Worm (Caenorhabditis elegans) whole organism, late embryonic: Measurements from ENCODE around the gene spin-4.

ENCODE experiments used
- C38D4.7 ChIP-seq: fragments of 200-800 bp; sonication (Bioruptor generic); optimal IDR thresholded peaks from 2 replicates; lab custom pipeline; 2018; ENCODE audit warnings: mild to moderate bottlenecking, missing genetic modification characterization, moderate library complexity, missing compliant biosample characterization
- K09A11.1 ChIP-seq: sonication (generic microtip); optimal IDR thresholded peaks from 2 replicates; lab custom pipeline; 2017; ENCODE audit warnings: antibody characterized with exemption, mild to moderate bottlenecking, missing genetic modification characterization, missing compliant biosample characterization; ENCODE audit not compliant: insufficient read depth
- ahr-1 ChIP-seq: sonication (generic microtip); optimal IDR thresholded peaks from 2 replicates; lab custom pipeline; 2016; ENCODE audit warnings: missing genetic modification characterization, missing compliant biosample characterization
- ceh-22 ChIP-seq: sonication (generic microtip); optimal IDR thresholded peaks from 2 replicates; lab custom pipeline; 2017; ENCODE audit warnings: missing biosample characterization, missing genetic modification characterization
- ceh-31 ChIP-seq: sonication (generic microtip); optimal IDR thresholded peaks from 2 replicates; lab custom pipeline; 2016; ENCODE audit warnings: missing genetic modification characterization, missing compliant biosample characterization
- ceh-45 ChIP-seq: fragments of 200-800 bp; sonication (Bioruptor generic); IDR thresholded peaks from 2 replicates; pipeline ENCODE4 v1.3.6; 2022; ENCODE audit warnings: missing genetic modification reagents, missing genetic modification characterization, missing compliant biosample characterization
- ceh-48 ChIP-seq: sonication (generic microtip); optimal IDR thresholded peaks from 2 replicates; lab custom pipeline; 2016; ENCODE audit warnings: missing genetic modification characterization, inconsistent platforms, missing compliant biosample characterization
- dmd-4 ChIP-seq: sonication (generic microtip); optimal IDR thresholded peaks from 2 replicates; lab custom pipeline; 2016; ENCODE audit warnings: borderline replicate concordance, missing genetic modification characterization, missing compliant biosample characterization
- dve-1 ChIP-seq: sonication (generic microtip); optimal IDR thresholded peaks from 2 replicates; lab custom pipeline; 2017; ENCODE audit warnings: antibody characterized with exemption, mild to moderate bottlenecking, missing genetic modification characterization, missing compliant biosample characterization
- ets-4 ChIP-seq: sonication (generic microtip); optimal IDR thresholded peaks from 2 replicates; lab custom pipeline; 2016; ENCODE audit warnings: missing genetic modification characterization, missing compliant biosample characterization
- eyg-1 ChIP-seq: sonication (generic microtip); optimal IDR thresholded peaks from 2 replicates; lab custom pipeline; 2016; ENCODE audit warnings: missing genotype, missing genetic modification characterization, missing compliant biosample characterization
- fkh-6 ChIP-seq: sonication (generic microtip); optimal IDR thresholded peaks from 2 replicates; lab custom pipeline; 2016; ENCODE audit warnings: missing genetic modification characterization, missing compliant biosample characterization
- gmeb-2 ChIP-seq: sonication (generic microtip); optimal IDR thresholded peaks from 2 replicates; lab custom pipeline; 2016; ENCODE audit warnings: missing genetic modification characterization, inconsistent platforms, missing compliant biosample characterization
- hlh-15 ChIP-seq: sonication (generic microtip); optimal IDR thresholded peaks from 2 replicates; lab custom pipeline; 2016; ENCODE audit warnings: missing genetic modification characterization, missing compliant biosample characterization
- madf-2 ChIP-seq: sonication (generic microtip); optimal IDR thresholded peaks from 2 replicates; lab custom pipeline; 2017; ENCODE audit warnings: missing genetic modification characterization, missing compliant biosample characterization
- nfya-1 ChIP-seq: sonication (generic microtip); optimal IDR thresholded peaks from 2 replicates; lab custom pipeline; 2017; ENCODE audit warnings: missing genetic modification characterization, mild to moderate bottlenecking, missing compliant biosample characterization, antibody characterized with exemption, moderate library complexity
- nhr-232 ChIP-seq: sonication (generic microtip); optimal IDR thresholded peaks from 2 replicates; lab custom pipeline; 2016; ENCODE audit warnings: missing genetic modification characterization, missing compliant biosample characterization
- pros-1 ChIP-seq: fragments of 150-350 bp; optimal IDR thresholded peaks from 2 replicates; lab custom pipeline; 2014; ENCODE audit warnings: missing biosample characterization, missing genetic modification reagents, missing genetic modification characterization
- ref-2 ChIP-seq: sonication (generic microtip); optimal IDR thresholded peaks from 2 replicates; lab custom pipeline; 2016; ENCODE audit warnings: missing genetic modification characterization, missing compliant biosample characterization
- sdc-2 ChIP-seq: sonication (generic microtip); optimal IDR thresholded peaks from 2 replicates; lab custom pipeline; 2016; ENCODE audit warnings: missing genotype, missing genetic modification characterization, missing compliant biosample characterization
- sox-2 ChIP-seq: fragments of 200-800 bp; sonication (Bioruptor generic); IDR thresholded peaks from 2 replicates; pipeline ENCODE4 v1.3.6; 2022; ENCODE audit warnings: missing genetic modification reagents, missing genetic modification characterization, missing compliant biosample characterization
- tbx-2 ChIP-seq: sonication (generic microtip); optimal IDR thresholded peaks from 2 replicates; lab custom pipeline; 2016; ENCODE audit warnings: missing genetic modification characterization, missing compliant biosample characterization
- unc-86 ChIP-seq: sonication (generic microtip); optimal IDR thresholded peaks from 2 replicates; lab custom pipeline; 2016; ENCODE audit warnings: missing genetic modification characterization, missing compliant biosample characterization
- zip-5 ChIP-seq: sonication (generic microtip); optimal IDR thresholded peaks from 2 replicates; lab custom pipeline; 2016; ENCODE audit warnings: missing genetic modification characterization, missing compliant biosample characterization
- ztf-16 ChIP-seq: sonication (generic microtip); optimal IDR thresholded peaks from 2 replicates; lab custom pipeline; 2017; ENCODE audit warnings: missing genetic modification characterization, missing compliant biosample characterization

The spin-4 gene

ce11 chrIII:12638592-12638991 is 49.5 kb upstream of the spin-4 start:
- TF ChIP-seq ceh-22 (no peak), nfya-1 (tag; lab: Kevin White, UChicago) (peak; percentile 81)

- no peak for TF ChIP-seq hlh-15 (tag; lab: Kevin White, UChicago)
- TF ChIP-seq ahr-1 (tag; lab: Kevin White, UChicago): no peak
- peak; percentile 88 for TF ChIP-seq nfya-1 (tag; lab: Kevin White, UChicago)
- TF ChIP-seq madf-2 (tag; lab: Kevin White, UChicago): no peak
- TF ChIP-seq ceh-31 (tag; lab: Kevin White, UChicago): no peak
- no peak for TF ChIP-seq dve-1 (tag; lab: Kevin White, UChicago)
- TF ChIP-seq, all 69 proteins: peak for 1
Measured at ce11 chrIII:12639214-12639613, 48.9 kb upstream of the spin-4 start.

- TF ChIP-seq ets-4 (tag; lab: Kevin White, UChicago): no peak
- no peak for TF ChIP-seq dmd-4 (tag; lab: Kevin White, UChicago)
- peak; percentile 91 for TF ChIP-seq nfya-1 (tag; lab: Kevin White, UChicago)
- TF ChIP-seq dve-1 (tag; lab: Kevin White, UChicago): peak; percentile 53
- TF ChIP-seq ztf-16 (tag; lab: Kevin White, UChicago): no peak
Measured at ce11 chrIII:12640386-12641024, 47.6 kb upstream of the spin-4 start.

- TF ChIP-seq dve-1 (tag; lab: Kevin White, UChicago): peak; percentile 93
- TF ChIP-seq tbx-2 (tag; lab: Kevin White, UChicago): no peak
Measured at ce11 chrIII:12642511-12643168, 45.5 kb upstream of the spin-4 start.

ce11 chrIII:12644669-12645068 is 43.4 kb upstream of the spin-4 start:
- peak; percentile 87 for TF ChIP-seq nfya-1 (tag; lab: Kevin White, UChicago)
- TF ChIP-seq fkh-6 (tag; lab: Kevin White, UChicago): no peak

ce11 chrIII:12651946-12652345 is 36.2 kb upstream of the spin-4 start:
- no peak for TF ChIP-seq ceh-22
- TF ChIP-seq nhr-232 (tag; lab: Kevin White, UChicago): no peak

- TF ChIP-seq C38D4.7 (GFP tag; lab: Kevin White, UChicago) (no peak), nfya-1 (tag; lab: Kevin White, UChicago) (peak; percentile 79), ets-4 (tag; lab: Kevin White, UChicago) (no peak), ahr-1 (tag; lab: Kevin White, UChicago) (no peak)
Measured at ce11 chrIII:12652609-12653008, 35.5 kb upstream of the spin-4 start.

ce11 chrIII:12658649-12659048 is 29.5 kb upstream of the spin-4 start:
- TF ChIP-seq dve-1 (tag; lab: Kevin White, UChicago) (no peak), ref-2 (tag; lab: Kevin White, UChicago) (no peak), K09A11.1 (tag; lab: Kevin White, UChicago) (no peak), eyg-1 (no peak), pros-1 (tag; lab: Kevin White, UChicago) (no peak), sdc-2 (tag; lab: Kevin White, UChicago) (no peak), sox-2 (GFP tag; lab: Robert Waterston, UW) (no peak), gmeb-2 (tag; lab: Kevin White, UChicago) (no peak), ceh-48 (tag; lab: Kevin White, UChicago) (no peak), ceh-45 (GFP tag; lab: Robert Waterston, UW) (no peak), zip-5 (no peak), unc-86 (no peak)
